Fruit fly (Drosophila melanogaster) whole organism, embryonic: ENCODE data around the gene Upf2.
A peak's percentile ranks its signal among the peaks of the same experiment; 100 is the strongest.

Experiments
- Aef1 ChIP-seq: fragments of 200-800 bp; sonication (Bioruptor generic); IDR thresholded peaks from 3 replicates; pipeline ENCODE4 v1.3.6; 2022; ENCODE audit warnings: missing biosample characterization, missing genetic modification characterization
- Asciz ChIP-seq: fragments of 200-800 bp; sonication (Bioruptor generic); optimal IDR thresholded peaks from 2 replicates; lab custom pipeline; 2017; ENCODE audit warnings: missing biosample characterization, mild to moderate bottlenecking, missing genetic modification characterization, missing genetic modification reagents
- BtbVII ChIP-seq: fragments of 200-800 bp; sonication (Bioruptor generic); optimal IDR thresholded peaks from 3 replicates; lab custom pipeline; 2017; ENCODE audit warnings: missing biosample characterization, mild to moderate bottlenecking, missing genetic modification characterization
- CG10267 ChIP-seq: fragments of 200-800 bp; sonication (Bioruptor generic); optimal IDR thresholded peaks from 2 replicates; lab custom pipeline; 2018; ENCODE audit warnings: missing biosample characterization, mild to moderate bottlenecking, missing genetic modification characterization, moderate library complexity
- CG10565 ChIP-seq: fragments of 200-800 bp; sonication (Bioruptor generic); optimal IDR thresholded peaks from 3 replicates; lab custom pipeline; 2016; ENCODE audit warnings: missing biosample characterization, mild to moderate bottlenecking, missing genetic modification characterization
- CG1233 ChIP-seq: fragments of 200-800 bp; sonication (Bioruptor generic); optimal IDR thresholded peaks from 4 replicates; lab custom pipeline; 2018; ENCODE audit warnings: missing biosample characterization, mild to moderate bottlenecking, missing genetic modification characterization
- CG14710 ChIP-seq: fragments of 200-800 bp; sonication (Bioruptor generic); optimal IDR thresholded peaks from 3 replicates; lab custom pipeline; 2019; ENCODE audit warnings: missing biosample characterization, mild to moderate bottlenecking, missing genetic modification characterization, moderate library complexity
- CG15514 ChIP-seq: fragments of 200-800 bp; sonication (Bioruptor generic); optimal IDR thresholded peaks from 3 replicates; lab custom pipeline; 2017; ENCODE audit warnings: missing biosample characterization, missing genetic modification characterization, mild to moderate bottlenecking, moderate library complexity, missing genetic modification reagents
- CG17829 ChIP-seq: fragments of 200-800 bp; optimal IDR thresholded peaks from 2 replicates; lab custom pipeline; 2019; ENCODE audit warnings: missing biosample characterization, mild to moderate bottlenecking, missing genetic modification characterization, moderate library complexity
- CG2116 ChIP-seq: fragments of 200-800 bp; sonication (Bioruptor generic); optimal IDR thresholded peaks from 3 replicates; lab custom pipeline; 2018; ENCODE audit warnings: missing biosample characterization, mild to moderate bottlenecking, missing genetic modification characterization
- CG33213 ChIP-seq: fragments of 200-800 bp; sonication (Bioruptor generic); optimal IDR thresholded peaks from 3 replicates; lab custom pipeline; 2016; ENCODE audit warnings: missing biosample characterization, missing genetic modification characterization
- CG4617 ChIP-seq: fragments of 200-800 bp; sonication (Bioruptor generic); optimal IDR thresholded peaks from 3 replicates; lab custom pipeline; 2016; ENCODE audit warnings: missing biosample characterization, missing genetic modification characterization, borderline replicate concordance
- CG8290 ChIP-seq, 3 experiments: fragments of 200-800 bp; sonication (Bioruptor generic); optimal IDR thresholded peaks; 2 replicates each; lab custom pipeline; 2016 to 2019; ENCODE audit warnings: missing biosample characterization in 3 of 3, missing genetic modification characterization in 3 of 3, mild to moderate bottlenecking in 2 of 3, moderate library complexity in 1 of 3
- CG8924 ChIP-seq: fragments of 200-800 bp; optimal IDR thresholded peaks from 3 replicates; lab custom pipeline; 2019; ENCODE audit warnings: missing biosample characterization, mild to moderate bottlenecking, missing genetic modification characterization, moderate library complexity
- CG9797 ChIP-seq: fragments of 200-800 bp; sonication (Bioruptor generic); optimal IDR thresholded peaks from 3 replicates; lab custom pipeline; 2018; ENCODE audit warnings: missing biosample characterization, mild to moderate bottlenecking, missing genetic modification characterization
- CTCF ChIP-seq: fragments of 200-800 bp; sonication (Bioruptor generic); optimal IDR thresholded peaks from 2 replicates; lab custom pipeline; 2017; ENCODE audit warnings: missing biosample characterization, mild to moderate bottlenecking, missing genetic modification characterization, moderate library complexity
- CoRest ChIP-seq: fragments of 200-800 bp; sonication (Bioruptor generic); optimal IDR thresholded peaks from 3 replicates; lab custom pipeline; 2018; ENCODE audit warnings: missing biosample characterization, mild to moderate bottlenecking, missing genetic modification characterization, moderate library complexity
- Doc3 ChIP-seq: fragments of 200-800 bp; sonication (Bioruptor generic); IDR thresholded peaks from 3 replicates; pipeline ENCODE4 v1.3.6; 2022; ENCODE audit warnings: missing biosample characterization, missing genetic modification characterization; ENCODE audit not compliant: partially characterized antibody
- HHEX ChIP-seq: fragments of 200-800 bp; sonication (Bioruptor generic); optimal IDR thresholded peaks from 3 replicates; lab custom pipeline; 2017; ENCODE audit warnings: missing biosample characterization, mild to moderate bottlenecking, missing genetic modification characterization, missing genetic modification reagents
- HLHmδ ChIP-seq: fragments of 200-800 bp; sonication (Bioruptor generic); optimal IDR thresholded peaks from 2 replicates; lab custom pipeline; 2018; ENCODE audit warnings: missing biosample characterization, mild to moderate bottlenecking, missing genetic modification characterization, moderate library complexity
- Hmr ChIP-seq: fragments of 200-800 bp; sonication (Bioruptor generic); optimal IDR thresholded peaks from 3 replicates; lab custom pipeline; 2017; ENCODE audit warnings: mild to moderate bottlenecking, missing biosample characterization, missing genetic modification reagents, missing genetic modification characterization
- Hr78 ChIP-seq, 2 experiments: fragments of 200-800 bp in 1 of 2; fragments of >200 bp in 1 of 2; sonication (Bioruptor generic) in 1 of 2; optimal IDR thresholded peaks; 2 replicates each; lab custom pipeline; 2017 to 2019; ENCODE audit warnings: missing biosample characterization in 2 of 2, missing genetic modification characterization in 2 of 2, mild to moderate bottlenecking in 1 of 2, moderate library complexity in 1 of 2
- Lhr ChIP-seq: fragments of 200-800 bp; sonication (Bioruptor generic); optimal IDR thresholded peaks from 3 replicates; lab custom pipeline; 2017; ENCODE audit warnings: mild to moderate bottlenecking, missing biosample characterization, missing genetic modification reagents, missing genetic modification characterization
- Med ChIP-seq: fragments of 200-800 bp; sonication (Bioruptor generic); peaks from one replicate; lab custom pipeline; 2016; ENCODE audit warnings: missing biosample characterization, missing genetic modification characterization, mild to moderate bottlenecking, inconsistent platforms, moderate library complexity
- Myb ChIP-seq: fragments of 200-800 bp; sonication (Bioruptor generic); optimal IDR thresholded peaks from 2 replicates; lab custom pipeline; 2016; ENCODE audit warnings: missing biosample characterization, missing genetic modification characterization
- NC2β ChIP-seq: fragments of 200-800 bp; sonication (Bioruptor generic); optimal IDR thresholded peaks from 2 replicates; lab custom pipeline; 2016; ENCODE audit warnings: missing biosample characterization, missing genetic modification characterization
- NK7.1 ChIP-seq: fragments of 200-800 bp; sonication (Bioruptor generic); optimal IDR thresholded peaks from 3 replicates; lab custom pipeline; 2016; ENCODE audit warnings: missing biosample characterization, missing genetic modification characterization
- Opbp ChIP-seq: fragments of 200-800 bp; sonication (Bioruptor generic); IDR thresholded peaks from 3 replicates; pipeline ENCODE4 v1.3.6; 2022; ENCODE audit warnings: missing biosample characterization, missing genetic modification characterization; ENCODE audit not compliant: partially characterized antibody
- Pdp1 ChIP-seq, 2 experiments: fragments of 200-800 bp; sonication (Bioruptor generic); optimal IDR thresholded peaks; 3 replicates each; lab custom pipeline; 2016; ENCODE audit warnings: missing biosample characterization in 2 of 2, missing genetic modification characterization in 2 of 2, mild to moderate bottlenecking in 1 of 2, moderate library complexity in 1 of 2
- Sox100B ChIP-seq: fragments of 200-800 bp; sonication (Bioruptor generic); optimal IDR thresholded peaks from 3 replicates; lab custom pipeline; 2018; ENCODE audit warnings: missing biosample characterization, mild to moderate bottlenecking, missing genetic modification characterization
- Ssrp ChIP-seq: fragments of 200-800 bp; sonication (Bioruptor generic); optimal IDR thresholded peaks from 2 replicates; lab custom pipeline; 2018; ENCODE audit warnings: missing biosample characterization, mild to moderate bottlenecking, missing genetic modification characterization, moderate library complexity
- bsh ChIP-seq, 2 experiments: fragments of 200-800 bp; sonication (Bioruptor generic); optimal IDR thresholded peaks; 2 replicates each; lab custom pipeline; 2017 to 2018; ENCODE audit warnings: mild to moderate bottlenecking in 2 of 2, missing biosample characterization in 2 of 2, missing genetic modification characterization in 2 of 2, moderate library complexity in 1 of 2
- chif ChIP-seq, 2 experiments: fragments of 200-800 bp; sonication (Bioruptor generic); optimal IDR thresholded peaks; 3 replicates each; lab custom pipeline; 2016; ENCODE audit warnings: missing biosample characterization in 2 of 2, missing genetic modification characterization in 2 of 2
- crp ChIP-seq, 2 experiments: fragments of 200-800 bp; sonication (Bioruptor generic); optimal IDR thresholded peaks; 2 replicates in 1 of 2; 3 replicates in 1 of 2; lab custom pipeline; 2017; ENCODE audit warnings: missing biosample characterization in 2 of 2, missing genetic modification characterization in 2 of 2, mild to moderate bottlenecking in 1 of 2, moderate library complexity in 1 of 2
- eve ChIP-seq, 2 experiments: fragments of >200 bp; optimal IDR thresholded peaks; 2 replicates each; lab custom pipeline; 2017; ENCODE audit warnings: missing biosample characterization in 2 of 2, missing genetic modification characterization in 2 of 2
- knrl ChIP-seq: fragments of 200-800 bp; sonication (Bioruptor generic); IDR thresholded peaks from 3 replicates; pipeline ENCODE4 v1.3.6; 2022; ENCODE audit warnings: missing biosample characterization, missing genetic modification characterization; ENCODE audit not compliant: partially characterized antibody
- mam ChIP-seq: fragments of 200-800 bp; sonication (Bioruptor generic); optimal IDR thresholded peaks from 3 replicates; lab custom pipeline; 2016; ENCODE audit warnings: missing biosample characterization, missing genetic modification characterization
- nmo ChIP-seq: fragments of 200-800 bp; sonication (Bioruptor generic); optimal IDR thresholded peaks from 2 replicates; lab custom pipeline; 2018; ENCODE audit warnings: missing biosample characterization, mild to moderate bottlenecking, missing genetic modification characterization, moderate library complexity
- phol ChIP-seq: fragments of 200-800 bp; sonication (Bioruptor generic); optimal IDR thresholded peaks from 3 replicates; lab custom pipeline; 2018; ENCODE audit warnings: missing biosample characterization, mild to moderate bottlenecking, missing genetic modification characterization, moderate library complexity
- pita ChIP-seq: fragments of 200-800 bp; sonication (Bioruptor generic); optimal IDR thresholded peaks from 2 replicates; lab custom pipeline; 2017; ENCODE audit warnings: missing biosample characterization, mild to moderate bottlenecking, missing genetic modification characterization
- sens ChIP-seq: fragments of 200-800 bp; sonication (Bioruptor generic); peaks from one replicate; lab custom pipeline; 2016; ENCODE audit warnings: missing biosample characterization, missing genetic modification characterization
- sqz ChIP-seq: fragments of 200-800 bp; sonication (Bioruptor generic); optimal IDR thresholded peaks from 3 replicates; lab custom pipeline; 2018; ENCODE audit warnings: missing biosample characterization, mild to moderate bottlenecking, missing genetic modification characterization
- vvl ChIP-seq: fragments of 200-800 bp; sonication (Bioruptor generic); IDR thresholded peaks from 2 replicates; pipeline ENCODE4 v1.3.6; 2022; ENCODE audit warnings: missing biosample characterization, missing genetic modification characterization
- zf30C ChIP-seq: fragments of 200-800 bp; sonication (Bioruptor generic); optimal IDR thresholded peaks from 3 replicates; lab custom pipeline; 2018; ENCODE audit warnings: missing biosample characterization, mild to moderate bottlenecking, missing genetic modification characterization

The Upf2 gene

DNA sequence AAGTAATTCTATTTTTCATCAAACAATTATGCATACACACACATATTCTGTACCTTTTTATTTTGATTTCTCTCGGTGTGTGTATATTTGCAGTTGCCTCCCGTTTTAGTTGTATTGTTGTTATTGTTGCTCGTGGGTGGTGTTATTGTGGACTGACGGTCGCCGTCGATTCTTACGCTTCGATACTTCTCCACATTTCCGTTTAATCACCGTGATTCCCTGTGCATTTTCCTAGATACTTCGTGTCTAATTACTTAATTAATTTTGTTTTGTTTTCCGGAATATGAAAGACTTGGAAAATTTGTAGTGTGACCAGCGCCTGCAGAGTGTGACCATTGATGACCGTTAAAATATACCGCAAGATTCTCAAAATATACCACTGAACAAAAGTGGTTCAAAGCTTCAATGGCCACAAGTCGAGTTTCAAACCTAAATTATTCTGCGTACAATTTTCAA, 18.5 kb upstream of the Upf2 start, which contains the start of gene UbcE2H (continued):
- TF ChIP-seq CG8290 (GFP tag; optimal IDR thresholded peaks at IDR 0.05; lab: Kevin White, UChicago): no peak
- TF ChIP-seq CG8290 (tag; optimal IDR thresholded peaks at IDR 0.05; lab: Kevin White, UChicago): peak in 1 of 2 experiments; percentile 52
- TF ChIP-seq Doc3 (GFP tag; lab: Robert Waterston, UW): no peak
- peak; percentile 91 for TF ChIP-seq CG15514 (GFP tag; lab: Kevin White, UChicago)
- TF ChIP-seq sqz: peak; percentile 31
- TF ChIP-seq Lhr (GFP tag; lab: Kevin White, UChicago): peak; percentile 72
- peak; percentile 1 for TF ChIP-seq nmo (GFP tag; lab: Kevin White, UChicago)
- peak; percentile 5 for TF ChIP-seq CG17829 (tag; lab: Kevin White, UChicago)
- peak; percentile 27 for TF ChIP-seq zf30C (GFP tag; lab: Kevin White, UChicago)
- peak; percentile 61 for TF ChIP-seq CTCF (GFP tag; lab: Kevin White, UChicago)
- no peak for TF ChIP-seq chif (GFP tag; optimal IDR thresholded peaks at IDR 0.05; lab: Kevin White, UChicago)
- TF ChIP-seq Asciz: no peak
- TF ChIP-seq CG2116 (GFP tag; lab: Kevin White, UChicago): peak; percentile 58
- TF ChIP-seq Hr78 (GFP tag; optimal IDR thresholded peaks at IDR 0.05; lab: Kevin White, UChicago): peak in 1 of 2 experiments; percentile 30
- TF ChIP-seq CG10565 (GFP tag; lab: Kevin White, UChicago): no peak
- no peak for TF ChIP-seq HLHmδ
- peak; percentile 37 for TF ChIP-seq CG14710 (tag; lab: Kevin White, UChicago)
- peak; percentile 19; the same call in 1 of the 3 replicates for TF ChIP-seq knrl (GFP tag; lab: Robert Waterston, UW)
- TF ChIP-seq Med: peak; percentile 68
- peak; percentile 27 for TF ChIP-seq HHEX (GFP tag; lab: Kevin White, UChicago)
- peak; percentile 3 for TF ChIP-seq NC2β (GFP tag; lab: Kevin White, UChicago)
- TF ChIP-seq CG9797 (GFP tag; lab: Kevin White, UChicago): peak; percentile 92
- TF ChIP-seq Aef1 (GFP tag; lab: Robert Waterston, UW): no peak
- TF ChIP-seq CG4617: peak; percentile 59
- peak; percentile 16; the same call in 1 of the 3 replicates for TF ChIP-seq Opbp
- no peak for TF ChIP-seq bsh (GFP tag; optimal IDR thresholded peaks at IDR 0.05; lab: Kevin White, UChicago)
- TF ChIP-seq sens (GFP tag; lab: Kevin White, UChicago): peak; percentile 65
- TF ChIP-seq CG8924: peak; percentile 6
- TF ChIP-seq CG33213 (GFP tag; lab: Kevin White, UChicago): peak; percentile 47
- peak; percentile 60 for TF ChIP-seq CoRest
- TF ChIP-seq vvl (GFP tag; lab: Robert Waterston, UW): peak; percentile 77
- peak; percentile 29 for TF ChIP-seq CG1233 (GFP tag; lab: Kevin White, UChicago)
- peak; percentile 19 for TF ChIP-seq Hmr (GFP tag; lab: Kevin White, UChicago)
- no peak for TF ChIP-seq Sox100B
- peak; percentile 98 for TF ChIP-seq Myb (GFP tag; lab: Kevin White, UChicago)
- peak; percentile 6 for TF ChIP-seq BtbVII (GFP tag; lab: Kevin White, UChicago)
- TF ChIP-seq mam (GFP tag; lab: Kevin White, UChicago): no peak
- TF ChIP-seq CG10267 (tag; lab: Kevin White, UChicago): peak; percentile 29
- TF ChIP-seq phol (tag; lab: Kevin White, UChicago): peak; percentile 33
- no peak for TF ChIP-seq Ssrp
- peak in 1 of 2 experiments; percentile 39 for TF ChIP-seq Pdp1 (GFP tag; optimal IDR thresholded peaks at IDR 0.05; lab: Kevin White, UChicago)
- TF ChIP-seq NK7.1 (GFP tag; lab: Kevin White, UChicago): no peak
- TF ChIP-seq crp (GFP tag; optimal IDR thresholded peaks at IDR 0.05; lab: Kevin White, UChicago): peak in 1 of 2 experiments; percentile 15
- TF ChIP-seq eve (GFP tag; optimal IDR thresholded peaks at IDR 0.05; lab: Kevin White, UChicago): peak in 1 of 2 experiments; percentile 19
- TF ChIP-seq pita (GFP tag; lab: Kevin White, UChicago): peak; percentile 70
